Worm (Caenorhabditis elegans): ENCODE measurements around the gene ift-43.

ift-43 gene

ce11 chrII:5661735-5662177 is 1.2 kb upstream of the ift-43 start (continued):
- TF ChIP-seq F49E8.2 (tag; optimal IDR thresholded peaks at IDR 0.05; ENCODE audit: insufficient read depth) (peak; percentile 33), madf-8 (GFP tag; conservative IDR thresholded peaks at IDR 0.05) (no peak), akir-1 (GFP tag; optimal IDR thresholded peaks at IDR 0.05) (peak; percentile 78), lsl-1 (GFP tag; optimal IDR thresholded peaks at IDR 0.05) (no peak), snpc-1.3 (tag; optimal IDR thresholded peaks at IDR 0.05; ENCODE audit: insufficient read depth) (no peak), unc-62 (GFP tag; optimal IDR thresholded peaks at IDR 0.05) (peak; percentile 48), Y53G8AR.9 (GFP tag; conservative IDR thresholded peaks at IDR 0.05) (peak; percentile 97), ztf-6 (GFP tag; IDR thresholded peaks at IDR 0.05) (peak; percentile 83), snpc-1.1 (tag; optimal IDR thresholded peaks at IDR 0.05; ENCODE audit: insufficient read depth) (no peak), F33H1.4 (GFP tag; IDR thresholded peaks at IDR 0.05) (no peak; the same call in 1 of the 2 replicates), mcd-1 (GFP tag; IDR thresholded peaks at IDR 0.05) (peak; percentile 91), ceh-91 (GFP tag; IDR thresholded peaks at IDR 0.05) (peak; percentile 73), K12H6.12 (tag; optimal IDR thresholded peaks at IDR 0.05) (peak; percentile 90), mel-28 (tag; optimal IDR thresholded peaks at IDR 0.05; ENCODE audit: borderline replicate concordance) (peak; percentile 92), rec-8 (tag; optimal IDR thresholded peaks at IDR 0.05) (peak; percentile 36 to 42), nhr-90 (tag; optimal IDR thresholded peaks at IDR 0.05) (peak; percentile 87), tbx-9 (tag; optimal IDR thresholded peaks at IDR 0.05; ENCODE audit: borderline replicate concordance) (peak; percentile 99), somi-1 (GFP tag; optimal IDR thresholded peaks at IDR 0.05) (peak; percentile 90), ceh-27 (GFP tag; optimal IDR thresholded peaks at IDR 0.05) (peak; percentile 88), T26A5.8 (tag; optimal IDR thresholded peaks at IDR 0.05) (peak; percentile 98), ccch-3 (GFP tag; optimal IDR thresholded peaks at IDR 0.05) (no peak), chd-7 (tag; optimal IDR thresholded peaks at IDR 0.05) (peak; percentile 99), let-526 (GFP tag; IDR thresholded peaks at IDR 0.05) (peak; percentile 97), tlf-1 (GFP tag; optimal IDR thresholded peaks at IDR 0.05) (peak; percentile 93), nhr-179 (tag; optimal IDR thresholded peaks at IDR 0.05) (peak; percentile 12), B0336.3 (GFP tag; IDR thresholded peaks at IDR 0.05) (peak; percentile 98), Y56A3A.18 (GFP tag; IDR thresholded peaks at IDR 0.05) (peak; percentile 93), ama-1 (optimal IDR thresholded peaks at IDR 0.05) (peak; percentile 100), ama-1 (GFP tag; optimal IDR thresholded peaks at IDR 0.05) (peak; percentile 89 to 94), ztf-26 (tag; optimal IDR thresholded peaks at IDR 0.05) (peak; percentile 96), him-1 (tag; optimal IDR thresholded peaks at IDR 0.05) (peak; percentile 43), rpc-1 (optimal IDR thresholded peaks at IDR 0.05) (no peak), rpc-1 (tag; optimal IDR thresholded peaks at IDR 0.05) (no peak), F37B4.10 (GFP tag; IDR thresholded peaks at IDR 0.05) (peak; percentile 92; the same call in 1 of the 2 replicates), Y95B8A.8 (GFP tag; IDR thresholded peaks at IDR 0.05) (peak; percentile 96), sea-2 (GFP tag; IDR thresholded peaks at IDR 0.05) (peak; percentile 96), sptf-2 (GFP tag; optimal IDR thresholded peaks at IDR 0.05) (no peak), zim-3 (tag; optimal IDR thresholded peaks at IDR 0.05) (peak; percentile 99), attf-5 (GFP tag; optimal IDR thresholded peaks at IDR 0.05) (peak; percentile 85), attf-3 (GFP tag; conservative IDR thresholded peaks at IDR 0.05) (peak; percentile 74), ceh-40 (GFP tag; IDR thresholded peaks at IDR 0.05) (peak; percentile 94), T07F8.4 (tag; optimal IDR thresholded peaks at IDR 0.05) (no peak), ztf-3 (GFP tag; optimal IDR thresholded peaks at IDR 0.05) (peak; percentile 94), bed-1 (GFP tag; IDR thresholded peaks at IDR 0.05) (peak; percentile 91), lin-40 (tag; optimal IDR thresholded peaks at IDR 0.05) (peak; percentile 88), lag-1 (GFP tag; IDR thresholded peaks at IDR 0.05) (0 out of 2 replicates have a peak, but pooled peaks have one; percentile 70), B0261.1 (tag; optimal IDR thresholded peaks at IDR 0.05) (peak; percentile 55), ztf-22 (GFP tag; optimal IDR thresholded peaks at IDR 0.05) (peak; percentile 55), nhr-120 (GFP tag; IDR thresholded peaks at IDR 0.05) (peak; percentile 98; the same call in 1 of the 2 replicates)

Measured in whole organism, young adult.